Worm (Caenorhabditis elegans) whole organism, L1 larva: ENCODE results near the gene srd-32.

Experiments used
- ama-1 ChIP-seq: fragments of 150-350 bp; optimal IDR thresholded peaks from 2 replicates; lab custom pipeline; 2014
- ceh-82 ChIP-seq, 3 experiments: fragments of 150-350 bp in 1 of 3; sonication (generic microtip) in 2 of 3; optimal IDR thresholded peaks; 2 replicates each; lab custom pipeline; 2014 to 2017; ENCODE audit warnings: missing biosample characterization in 3 of 3, missing genetic modification characterization in 3 of 3
- hlh-4 ChIP-seq: sonication (generic microtip); optimal IDR thresholded peaks from 2 replicates; lab custom pipeline; 2016; ENCODE audit warnings: mild to moderate bottlenecking, missing genetic modification characterization, missing compliant biosample characterization
- lsy-2 ChIP-seq, 2 experiments: fragments of 150-350 bp; optimal IDR thresholded peaks; 2 replicates each; lab custom pipeline; 2014; ENCODE audit warnings: missing biosample characterization in 2 of 2, missing genetic modification characterization in 2 of 2
- nhr-77 ChIP-seq: fragments of 150-350 bp; optimal IDR thresholded peaks from 2 replicates; lab custom pipeline; 2014; ENCODE audit warnings: missing biosample characterization, missing genetic modification characterization
- pqm-1 ChIP-seq: sonication (generic microtip); optimal IDR thresholded peaks from 3 replicates; lab custom pipeline; 2017; ENCODE audit warnings: missing biosample characterization, missing genetic modification characterization
- sptf-1 ChIP-seq: fragments of 150-350 bp; optimal IDR thresholded peaks from 2 replicates; lab custom pipeline; 2014; ENCODE audit warnings: missing biosample characterization, missing genetic modification characterization
- vab-15 ChIP-seq: sonication (generic microtip); optimal IDR thresholded peaks from 2 replicates; lab custom pipeline; 2017; ENCODE audit warnings: missing genotype, mild to moderate bottlenecking, missing genetic modification characterization, missing compliant biosample characterization
- zip-4 ChIP-seq: fragments of 200-800 bp; sonication (Bioruptor generic); optimal IDR thresholded peaks from 2 replicates; lab custom pipeline; 2018; ENCODE audit warnings: mild to moderate bottlenecking, missing genetic modification characterization, moderate library complexity, missing compliant biosample characterization
- ztf-11 ChIP-seq, 2 experiments: sonication (generic microtip); optimal IDR thresholded peaks; 2 replicates each; lab custom pipeline; 2016 to 2017; ENCODE audit warnings: missing genetic modification characterization in 2 of 2, missing biosample characterization in 1 of 2, missing compliant biosample characterization in 1 of 2

ce11 chrV:4865364-4865763, at the start of gene srd-32:
- TF ChIP-seq vab-15 (no peak), sptf-1 (no peak), nhr-77 (no peak), zip-4 (no peak), ztf-11 (tag; optimal IDR thresholded peaks at IDR 0.05; lab: Kevin White, UChicago) (no peak), ceh-82 (tag; optimal IDR thresholded peaks at IDR 0.05; lab: Kevin White, UChicago) (no peak), lsy-2 (tag; optimal IDR thresholded peaks at IDR 0.05; lab: Kevin White, UChicago) (no peak), pqm-1 (tag; lab: Kevin White, UChicago) (no peak), hlh-4 (tag; lab: Kevin White, UChicago) (no peak), ama-1 (lab: Kevin White, UChicago) (no peak)
